Worm (Caenorhabditis elegans) whole organism, late embryonic: ENCODE results near the gene R01E6.7.

Experiments used
- ama-1 ChIP-seq: fragments of 150-350 bp; optimal IDR thresholded peaks from 2 replicates; lab custom pipeline; 2014
- ceh-34 ChIP-seq: sonication (generic microtip); optimal IDR thresholded peaks from 2 replicates; lab custom pipeline; 2016; ENCODE audit warnings: mild to moderate bottlenecking, missing genetic modification characterization, missing compliant biosample characterization
- eyg-1 ChIP-seq: sonication (generic microtip); optimal IDR thresholded peaks from 2 replicates; lab custom pipeline; 2016; ENCODE audit warnings: missing genotype, missing genetic modification characterization, missing compliant biosample characterization
- madf-2 ChIP-seq: sonication (generic microtip); optimal IDR thresholded peaks from 2 replicates; lab custom pipeline; 2017; ENCODE audit warnings: missing genetic modification characterization, missing compliant biosample characterization
- nhr-11 ChIP-seq: fragments of 150-350 bp; optimal IDR thresholded peaks from 2 replicates; lab custom pipeline; 2014; ENCODE audit warnings: missing biosample characterization, missing genetic modification characterization
- nhr-232 ChIP-seq: sonication (generic microtip); optimal IDR thresholded peaks from 2 replicates; lab custom pipeline; 2016; ENCODE audit warnings: missing genetic modification characterization, missing compliant biosample characterization
- pax-1 ChIP-seq: fragments of 150-350 bp; optimal IDR thresholded peaks from 2 replicates; lab custom pipeline; 2014; ENCODE audit warnings: missing biosample characterization, missing genetic modification characterization
- tbx-2 ChIP-seq: sonication (generic microtip); optimal IDR thresholded peaks from 2 replicates; lab custom pipeline; 2016; ENCODE audit warnings: missing genetic modification characterization, missing compliant biosample characterization
- tbx-7 ChIP-seq: sonication (generic microtip); optimal IDR thresholded peaks from 2 replicates; lab custom pipeline; 2016; ENCODE audit warnings: missing genotype, missing genetic modification characterization, missing compliant biosample characterization
- ttx-3 ChIP-seq: sonication (generic microtip); optimal IDR thresholded peaks from 2 replicates; lab custom pipeline; 2016; ENCODE audit warnings: missing genetic modification reagents, missing genetic modification characterization, missing compliant biosample characterization
- unc-86 ChIP-seq: sonication (generic microtip); optimal IDR thresholded peaks from 2 replicates; lab custom pipeline; 2016; ENCODE audit warnings: missing genetic modification characterization, missing compliant biosample characterization

ce11 chrX:13558667-13559066, 11.1 kb downstream of the R01E6.7 start:
- no peak for TF ChIP-seq tbx-2 (tag; lab: Kevin White, UChicago)
- no peak for TF ChIP-seq unc-86 (tag; lab: Kevin White, UChicago)
- no peak for TF ChIP-seq ttx-3 (tag; lab: Kevin White, UChicago)
- TF ChIP-seq ama-1 (lab: Kevin White, UChicago): no peak
- TF ChIP-seq ceh-34 (tag; lab: Kevin White, UChicago): peak; percentile 41
- TF ChIP-seq nhr-11 (tag; lab: Kevin White, UChicago): no peak
- TF ChIP-seq tbx-7 (tag; lab: Kevin White, UChicago): no peak
- TF ChIP-seq pax-1 (tag; lab: Kevin White, UChicago): no peak
- TF ChIP-seq eyg-1: no peak
- no peak for TF ChIP-seq madf-2 (tag; lab: Kevin White, UChicago)
- TF ChIP-seq nhr-232 (tag; lab: Kevin White, UChicago): no peak
